Worm (Caenorhabditis elegans): Measurements from ENCODE around the gene ZC404.15.

Gene ZC404.15

DNA sequence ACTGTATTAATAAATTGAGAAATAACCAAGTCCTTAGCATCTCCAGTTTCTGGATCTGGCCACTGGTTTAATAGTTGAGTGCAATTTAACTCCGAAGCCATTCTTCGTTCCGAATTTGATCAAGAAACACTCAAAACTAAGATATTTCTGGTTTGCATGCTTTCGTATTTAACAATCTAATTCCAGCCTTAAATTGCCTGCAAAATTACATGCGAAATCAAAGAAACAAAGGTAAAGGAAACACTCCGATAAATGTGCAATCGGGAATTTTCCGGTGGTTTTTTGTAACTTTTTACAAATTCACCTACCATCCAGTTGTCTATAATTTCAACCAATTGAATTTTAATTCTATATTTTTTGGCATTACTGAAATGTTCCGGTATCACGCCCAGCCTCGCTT is 21.6 kb downstream of the ZC404.15 start, which contains the start of gene dmsr-10:
Gene dmsr-10, minus strand, starts transcription at position 101 of the 400 bp plus-strand sequence.
- no peak for TF ChIP-seq unc-62 (GFP tag; optimal IDR thresholded peaks at IDR 0.05)
- no peak for TF ChIP-seq nhr-25 (tag; optimal IDR thresholded peaks at IDR 0.05)
- TF ChIP-seq ZK546.5 (tag; optimal IDR thresholded peaks at IDR 0.05) = no peak
- no peak for TF ChIP-seq lsy-2 (tag; optimal IDR thresholded peaks at IDR 0.05)
- no peak for TF ChIP-seq nhr-12 (tag; optimal IDR thresholded peaks at IDR 0.05)
- TF ChIP-seq ztf-11 (tag; optimal IDR thresholded peaks at IDR 0.05) = no peak
- TF ChIP-seq lin-39 (tag; optimal IDR thresholded peaks at IDR 0.05) = no peak
- TF ChIP-seq mbf-1 (tag; optimal IDR thresholded peaks at IDR 0.05) = no peak
- no peak for TF ChIP-seq ceh-16 (tag; optimal IDR thresholded peaks at IDR 0.05)
- TF ChIP-seq Y55F3AM.14 (GFP tag; optimal IDR thresholded peaks at IDR 0.05) = no peak
- TF ChIP-seq peb-1 (tag; optimal IDR thresholded peaks at IDR 0.05) = no peak
- no peak for TF ChIP-seq snpc-4 (tag; optimal IDR thresholded peaks at IDR 0.05)
- no peak for TF ChIP-seq skn-1 (tag; optimal IDR thresholded peaks at IDR 0.05)
- no peak for TF ChIP-seq nhr-77 (tag; optimal IDR thresholded peaks at IDR 0.05)

DNA sequence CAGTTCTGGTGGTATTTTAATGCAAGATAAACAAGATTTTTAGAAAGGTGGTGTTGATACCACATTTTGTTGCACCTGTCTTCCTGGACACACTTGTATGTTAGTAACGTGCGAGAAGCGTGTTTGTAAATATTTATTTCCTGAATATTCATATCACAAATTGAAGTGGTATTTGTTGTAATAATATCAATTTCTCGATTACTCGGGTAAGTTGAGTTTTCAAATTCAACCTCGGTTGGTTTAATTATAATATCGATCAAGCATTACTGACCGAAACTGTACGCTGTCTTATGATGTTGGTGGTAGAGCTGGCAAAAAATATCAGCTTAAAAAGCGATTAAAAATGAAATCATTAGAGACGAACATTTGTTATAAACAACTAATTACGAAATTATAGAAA is 23.7 kb downstream of the ZC404.15 start, which contains the start of gene dmsr-11:
Gene dmsr-11, minus strand, starts transcription at position 101 of the 400 bp plus-strand sequence.
- TF ChIP-seq unc-39 (tag; optimal IDR thresholded peaks at IDR 0.05) (no peak), ceh-16 (tag; optimal IDR thresholded peaks at IDR 0.05) (no peak)

DNA sequence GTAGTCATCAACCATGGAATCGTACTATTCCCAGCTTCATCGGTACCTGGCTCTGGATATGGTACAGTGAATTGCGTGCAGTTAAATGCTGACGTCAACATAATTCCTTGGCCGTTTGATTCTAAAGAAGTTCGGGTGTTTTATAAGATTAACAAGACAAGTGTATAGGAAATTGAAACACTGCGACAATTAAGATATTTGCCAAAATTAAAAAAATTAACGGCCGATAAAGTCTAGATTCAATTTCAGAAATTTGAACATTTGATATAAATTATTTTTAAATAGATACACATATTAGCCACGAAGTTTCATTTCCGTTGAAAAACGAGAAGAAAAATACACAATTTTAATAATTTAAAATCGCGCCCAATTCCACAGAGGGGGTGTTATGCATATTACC is 26.1 kb downstream of the ZC404.15 start, which contains the start of gene dmsr-12:
Gene dmsr-12, minus strand, starts transcription at position 101 of the 400 bp plus-strand sequence.
- TF ChIP-seq nhr-25 (tag; optimal IDR thresholded peaks at IDR 0.05) (no peak), snpc-4 (tag; optimal IDR thresholded peaks at IDR 0.05) (no peak), ceh-82 (tag; optimal IDR thresholded peaks at IDR 0.05) (no peak), ZK546.5 (tag; optimal IDR thresholded peaks at IDR 0.05) (no peak), nhr-10 (tag; optimal IDR thresholded peaks at IDR 0.05) (no peak), dmd-4 (tag; optimal IDR thresholded peaks at IDR 0.05) (no peak), elt-3 (tag; optimal IDR thresholded peaks at IDR 0.05) (no peak), gmeb-1 (tag; optimal IDR thresholded peaks at IDR 0.05) (no peak), mab-5 (tag; optimal IDR thresholded peaks at IDR 0.05) (no peak), mbf-1 (tag; optimal IDR thresholded peaks at IDR 0.05) (no peak), ztf-11 (tag; optimal IDR thresholded peaks at IDR 0.05) (no peak), nhr-21 (tag; optimal IDR thresholded peaks at IDR 0.05) (no peak), lsy-2 (tag; optimal IDR thresholded peaks at IDR 0.05) (no peak)

DNA sequence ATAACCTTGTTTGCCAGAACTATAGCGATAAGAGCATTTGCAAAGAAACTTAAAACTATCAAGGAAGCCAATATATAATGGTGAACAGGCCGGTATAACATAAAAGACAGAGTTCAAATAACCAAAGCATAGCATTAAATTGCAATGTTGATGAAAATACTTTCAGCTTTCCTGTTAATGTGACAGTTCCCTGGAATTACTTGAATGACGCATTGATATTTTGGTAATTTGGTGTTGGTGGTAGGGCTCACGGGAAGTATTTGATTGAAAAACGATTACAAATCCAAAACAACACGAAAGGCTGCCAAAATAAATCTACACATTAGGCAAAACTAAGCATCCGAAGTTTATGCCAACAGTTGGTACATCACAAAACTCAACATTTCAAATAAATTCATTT is 28.7 kb downstream of the ZC404.15 start, which contains the start of gene dmsr-16:
Gene dmsr-16, minus strand, starts transcription at position 101 of the 400 bp plus-strand sequence.
- TF ChIP-seq F13H6.1 (tag; optimal IDR thresholded peaks at IDR 0.05) (no peak), elt-1 (tag; optimal IDR thresholded peaks at IDR 0.05) (no peak), dmd-4 (tag; optimal IDR thresholded peaks at IDR 0.05) (no peak), unc-39 (tag; optimal IDR thresholded peaks at IDR 0.05) (no peak), nhr-25 (tag; optimal IDR thresholded peaks at IDR 0.05) (no peak), ceh-16 (tag; optimal IDR thresholded peaks at IDR 0.05) (no peak), sma-9 (GFP tag; optimal IDR thresholded peaks at IDR 0.05) (no peak), sma-9 (tag; optimal IDR thresholded peaks at IDR 0.05) (no peak), ztf-1 (GFP tag; conservative IDR thresholded peaks at IDR 0.05) (no peak), ztf-11 (tag; optimal IDR thresholded peaks at IDR 0.05) (no peak), nhr-12 (tag; optimal IDR thresholded peaks at IDR 0.05) (no peak), Y55F3AM.14 (GFP tag; optimal IDR thresholded peaks at IDR 0.05) (no peak), zag-1 (tag; optimal IDR thresholded peaks at IDR 0.05) (no peak), ama-1 (optimal IDR thresholded peaks at IDR 0.05) (no peak), nhr-21 (tag; optimal IDR thresholded peaks at IDR 0.05) (no peak)

DNA sequence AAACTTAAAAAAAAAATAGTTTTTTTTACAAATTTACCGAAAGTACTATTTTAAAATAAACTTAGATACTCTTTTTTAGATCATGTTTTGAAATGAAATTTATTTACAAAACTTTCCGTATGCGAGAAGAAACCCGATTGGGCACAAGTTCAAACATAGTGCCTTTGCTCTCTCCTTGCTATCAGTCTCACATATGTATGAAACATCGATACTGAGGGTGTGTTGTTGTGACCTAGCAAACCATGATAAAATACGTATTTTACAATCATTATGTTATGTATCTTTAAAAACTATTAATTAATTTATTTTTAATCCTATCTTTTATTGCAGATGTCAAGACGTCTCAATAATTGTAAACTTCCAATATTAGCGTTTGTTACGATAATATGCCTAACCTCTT is 29.8 kb downstream of the ZC404.15 start:
- TF ChIP-seq nhr-237 (tag; optimal IDR thresholded peaks at IDR 0.05) (no peak), nhr-12 (tag; optimal IDR thresholded peaks at IDR 0.05) (no peak), nhr-21 (tag; optimal IDR thresholded peaks at IDR 0.05) (no peak), mbf-1 (tag; optimal IDR thresholded peaks at IDR 0.05) (no peak), C34F6.9 (tag; optimal IDR thresholded peaks at IDR 0.05) (no peak), fos-1 (tag; optimal IDR thresholded peaks at IDR 0.05) (peak; percentile 93), peb-1 (tag; optimal IDR thresholded peaks at IDR 0.05) (no peak)

DNA sequence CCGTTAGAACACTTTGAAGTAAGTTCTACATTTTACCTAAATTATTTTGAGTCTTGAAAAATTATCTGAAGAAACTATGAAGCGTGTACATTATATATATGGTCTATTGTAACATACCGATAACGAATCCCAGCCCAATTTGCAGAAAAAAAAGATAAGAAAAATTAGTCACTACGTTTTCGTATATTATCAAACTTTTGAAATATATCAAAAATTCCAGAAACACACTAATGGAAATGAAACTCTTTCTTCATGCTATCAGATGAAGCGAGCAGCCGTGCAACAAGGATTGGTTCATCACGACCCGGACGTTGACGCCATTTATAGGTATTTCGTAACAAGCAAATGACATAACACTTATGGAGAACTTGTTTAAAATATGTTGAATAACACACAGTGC is 31.6 kb downstream of the ZC404.15 start:
- TF ChIP-seq fos-1 (tag; optimal IDR thresholded peaks at IDR 0.05) = peak; percentile 91
- no peak for TF ChIP-seq ztf-1 (GFP tag; conservative IDR thresholded peaks at IDR 0.05)

All from whole organism, L2 larva.